Fruit fly (Drosophila melanogaster) whole organism, embryonic: ENCODE measurements around the gene Spase25.
A peak's percentile ranks its signal among the peaks of the same experiment; 100 is the strongest.

Experiments used
- Asciz ChIP-seq: fragments of 200-800 bp; sonication (Bioruptor generic); optimal IDR thresholded peaks from 2 replicates; lab custom pipeline; 2017; ENCODE audit warnings: missing biosample characterization, mild to moderate bottlenecking, missing genetic modification characterization, missing genetic modification reagents
- CG10321 ChIP-seq: fragments of 200-800 bp; sonication (Bioruptor generic); IDR thresholded peaks from 2 replicates; pipeline ENCODE4 v1.3.6; 2022; ENCODE audit warnings: missing biosample characterization, missing genetic modification characterization
- CG12071 ChIP-seq: fragments of 200-800 bp; sonication (Bioruptor generic); optimal IDR thresholded peaks from 3 replicates; lab custom pipeline; 2018; ENCODE audit warnings: missing biosample characterization, mild to moderate bottlenecking, missing genetic modification characterization
- CG18262 ChIP-seq: fragments of 200-800 bp; optimal IDR thresholded peaks from 3 replicates; lab custom pipeline; 2019; ENCODE audit warnings: missing biosample characterization, mild to moderate bottlenecking, missing genetic modification characterization, moderate library complexity
- CG18476 ChIP-seq: fragments of 200-800 bp; sonication (Bioruptor generic); optimal IDR thresholded peaks from 2 replicates; lab custom pipeline; 2016; ENCODE audit warnings: missing biosample characterization, mild to moderate bottlenecking, missing genetic modification characterization
- CG3065 ChIP-seq: fragments of 200-800 bp; sonication (Bioruptor generic); optimal IDR thresholded peaks from 2 replicates; lab custom pipeline; 2016; ENCODE audit warnings: missing biosample characterization, missing genetic modification characterization
- CG32767 ChIP-seq: fragments of 200-800 bp; sonication (Bioruptor generic); IDR thresholded peaks from 2 replicates; pipeline ENCODE4 v1.3.6; 2022; ENCODE audit warnings: missing biosample characterization, missing genetic modification characterization
- CG34422 ChIP-seq: fragments of 200-800 bp; sonication (Bioruptor generic); IDR thresholded peaks from 3 replicates; pipeline ENCODE4 v1.3.6; 2022; ENCODE audit warnings: missing biosample characterization, missing genetic modification characterization
- CG3838 ChIP-seq: fragments of 200-800 bp; sonication (Bioruptor generic); optimal IDR thresholded peaks from 3 replicates; lab custom pipeline; 2016; ENCODE audit warnings: missing biosample characterization, missing genetic modification characterization
- CG4854 ChIP-seq: fragments of 200-800 bp; sonication (Bioruptor generic); optimal IDR thresholded peaks from 2 replicates; lab custom pipeline; 2016; ENCODE audit warnings: missing biosample characterization, missing genetic modification characterization, inconsistent platforms
- CG7745 ChIP-seq: fragments of 200-800 bp; sonication (Bioruptor generic); optimal IDR thresholded peaks from 2 replicates; lab custom pipeline; 2018; ENCODE audit warnings: missing biosample characterization, mild to moderate bottlenecking, missing genetic modification characterization, moderate library complexity
- Camta ChIP-seq: fragments of 200-800 bp; sonication (Bioruptor generic); optimal IDR thresholded peaks from 2 replicates; lab custom pipeline; 2016; ENCODE audit warnings: missing biosample characterization, missing genetic modification characterization
- H2.0 ChIP-seq: fragments of 200-800 bp; sonication (Bioruptor generic); IDR thresholded peaks from 2 replicates; pipeline ENCODE4 v1.3.6; 2022; ENCODE audit warnings: missing biosample characterization, missing genetic modification characterization
- HLHmδ ChIP-seq: fragments of 200-800 bp; sonication (Bioruptor generic); optimal IDR thresholded peaks from 2 replicates; lab custom pipeline; 2018; ENCODE audit warnings: missing biosample characterization, mild to moderate bottlenecking, missing genetic modification characterization, moderate library complexity
- Hr3 ChIP-seq: fragments of 200-800 bp; sonication (Bioruptor generic); optimal IDR thresholded peaks from 3 replicates; lab custom pipeline; 2016; ENCODE audit warnings: missing biosample characterization, missing genetic modification characterization
- Hr78 ChIP-seq, 2 experiments: fragments of 200-800 bp in 1 of 2; fragments of >200 bp in 1 of 2; sonication (Bioruptor generic) in 1 of 2; optimal IDR thresholded peaks; 2 replicates each; lab custom pipeline; 2017 to 2019; ENCODE audit warnings: missing biosample characterization in 2 of 2, missing genetic modification characterization in 2 of 2, mild to moderate bottlenecking in 1 of 2, moderate library complexity in 1 of 2
- Pdp1 ChIP-seq, 2 experiments: fragments of 200-800 bp; sonication (Bioruptor generic); optimal IDR thresholded peaks; 3 replicates each; lab custom pipeline; 2016; ENCODE audit warnings: missing biosample characterization in 2 of 2, missing genetic modification characterization in 2 of 2, mild to moderate bottlenecking in 1 of 2, moderate library complexity in 1 of 2
- Scr ChIP-seq: fragments of 200-800 bp; sonication (Bioruptor generic); IDR thresholded peaks from 2 replicates; pipeline ENCODE4 v1.3.6; 2022; ENCODE audit warnings: missing biosample characterization, missing genetic modification characterization; ENCODE audit not compliant: partially characterized antibody
- TFAM ChIP-seq: fragments of 200-800 bp; sonication (Bioruptor generic); optimal IDR thresholded peaks from 2 replicates; lab custom pipeline; 2017; ENCODE audit warnings: missing biosample characterization, missing genetic modification characterization, inconsistent platforms
- Trl ChIP-seq, 3 experiments: fragments of >200 bp in 2 of 3; fragments of 200-800 bp in 1 of 3; sonication (Bioruptor generic) in 1 of 3; optimal IDR thresholded peaks; 2 replicates in 1 of 3; 3 replicates in 2 of 3; lab custom pipeline; 2016 to 2017; ENCODE audit warnings: missing biosample characterization in 1 of 3, missing genetic modification characterization in 1 of 3
- ap ChIP-seq: fragments of 200-800 bp; sonication (Bioruptor generic); IDR thresholded peaks from 2 replicates; pipeline ENCODE4 v1.3.6; 2022; ENCODE audit warnings: missing biosample characterization, missing genetic modification characterization
- br ChIP-seq: fragments of >200 bp; optimal IDR thresholded peaks from 2 replicates; lab custom pipeline; 2017
- btn ChIP-seq: fragments of 200-800 bp; sonication (Bioruptor generic); optimal IDR thresholded peaks from 2 replicates; lab custom pipeline; 2016; ENCODE audit warnings: missing biosample characterization, missing genetic modification characterization
- cas ChIP-seq: fragments of 200-800 bp; sonication (Bioruptor generic); IDR thresholded peaks from 2 replicates; pipeline ENCODE4 v1.3.6; 2022; ENCODE audit warnings: missing biosample characterization, missing genetic modification characterization
- cg ChIP-seq: fragments of 200-800 bp; sonication (Bioruptor generic); optimal IDR thresholded peaks from 3 replicates; lab custom pipeline; 2019; ENCODE audit warnings: missing biosample characterization, mild to moderate bottlenecking, missing genetic modification characterization, moderate library complexity
- chinmo ChIP-seq: fragments of 200-800 bp; sonication (Bioruptor generic); IDR thresholded peaks from 4 replicates; pipeline ENCODE4 v1.3.6; 2022; ENCODE audit warnings: missing biosample characterization, missing genetic modification characterization; ENCODE audit not compliant: partially characterized antibody
- crol ChIP-seq: fragments of 200-800 bp; sonication (Bioruptor generic); IDR thresholded peaks from 2 replicates; pipeline ENCODE4 v1.3.6; 2022; ENCODE audit warnings: missing biosample characterization, missing genetic modification characterization
- dmrt11E ChIP-seq: fragments of 200-800 bp; sonication (Bioruptor generic); optimal IDR thresholded peaks from 3 replicates; lab custom pipeline; 2018; ENCODE audit warnings: missing biosample characterization, mild to moderate bottlenecking, missing genetic modification characterization, moderate library complexity
- ftz-f1 ChIP-seq: fragments of 200-800 bp; sonication (Bioruptor generic); optimal IDR thresholded peaks from 2 replicates; lab custom pipeline; 2016; ENCODE audit warnings: missing biosample characterization, missing genetic modification characterization
- grau ChIP-seq: fragments of 200-800 bp; optimal IDR thresholded peaks from 3 replicates; lab custom pipeline; 2019; ENCODE audit warnings: missing biosample characterization, mild to moderate bottlenecking, missing genetic modification characterization, moderate library complexity
- gro ChIP-seq: fragments of 200-800 bp; sonication (Bioruptor generic); optimal IDR thresholded peaks from 2 replicates; lab custom pipeline; 2016; ENCODE audit warnings: missing biosample characterization, missing genetic modification characterization
- gt ChIP-seq: fragments of 200-800 bp; sonication (Bioruptor generic); IDR thresholded peaks from 2 replicates; pipeline ENCODE4 v1.3.6; 2022; ENCODE audit warnings: missing biosample characterization, missing genetic modification characterization
- mam ChIP-seq: fragments of 200-800 bp; sonication (Bioruptor generic); optimal IDR thresholded peaks from 3 replicates; lab custom pipeline; 2016; ENCODE audit warnings: missing biosample characterization, missing genetic modification characterization
- nerfin-2 ChIP-seq: fragments of 200-800 bp; sonication (Bioruptor generic); IDR thresholded peaks from 2 replicates; pipeline ENCODE4 v1.3.6; 2022; ENCODE audit warnings: missing biosample characterization, missing genetic modification characterization; ENCODE audit not compliant: partially characterized antibody
- oc ChIP-seq: fragments of 200-800 bp; sonication (Bioruptor generic); optimal IDR thresholded peaks from 2 replicates; lab custom pipeline; 2018; ENCODE audit warnings: missing biosample characterization, mild to moderate bottlenecking, missing genetic modification characterization, moderate library complexity
- onecut ChIP-seq: fragments of 200-800 bp; sonication (Bioruptor generic); IDR thresholded peaks from 2 replicates; pipeline ENCODE4 v1.3.6; 2022; ENCODE audit warnings: missing biosample characterization, missing genetic modification characterization
- pros ChIP-seq: fragments of 200-800 bp; sonication (Bioruptor generic); optimal IDR thresholded peaks from 3 replicates; lab custom pipeline; 2019; ENCODE audit warnings: missing biosample characterization, mild to moderate bottlenecking, missing genetic modification characterization, moderate library complexity
- pzg ChIP-seq: fragments of 200-800 bp; sonication (Bioruptor generic); optimal IDR thresholded peaks from 3 replicates; lab custom pipeline; 2018; ENCODE audit warnings: missing biosample characterization, mild to moderate bottlenecking, missing genetic modification characterization, moderate library complexity
- run ChIP-seq: fragments of 200-800 bp; sonication (Bioruptor generic); optimal IDR thresholded peaks from 3 replicates; lab custom pipeline; 2018; ENCODE audit warnings: missing biosample characterization, mild to moderate bottlenecking, missing genetic modification characterization
- scrt ChIP-seq: fragments of 200-800 bp; sonication (Bioruptor generic); optimal IDR thresholded peaks from 2 replicates; lab custom pipeline; 2018; ENCODE audit warnings: missing biosample characterization, mild to moderate bottlenecking, missing genetic modification characterization, moderate library complexity
- tin ChIP-seq: fragments of 200-800 bp; sonication (Bioruptor generic); optimal IDR thresholded peaks from 3 replicates; lab custom pipeline; 2016; ENCODE audit warnings: missing biosample characterization, missing genetic modification characterization
- usp ChIP-seq: fragments of >200 bp; optimal IDR thresholded peaks from 2 replicates; lab custom pipeline; 2017; ENCODE audit warnings: missing biosample characterization, missing genetic modification characterization

The Spase25 gene

DNA sequence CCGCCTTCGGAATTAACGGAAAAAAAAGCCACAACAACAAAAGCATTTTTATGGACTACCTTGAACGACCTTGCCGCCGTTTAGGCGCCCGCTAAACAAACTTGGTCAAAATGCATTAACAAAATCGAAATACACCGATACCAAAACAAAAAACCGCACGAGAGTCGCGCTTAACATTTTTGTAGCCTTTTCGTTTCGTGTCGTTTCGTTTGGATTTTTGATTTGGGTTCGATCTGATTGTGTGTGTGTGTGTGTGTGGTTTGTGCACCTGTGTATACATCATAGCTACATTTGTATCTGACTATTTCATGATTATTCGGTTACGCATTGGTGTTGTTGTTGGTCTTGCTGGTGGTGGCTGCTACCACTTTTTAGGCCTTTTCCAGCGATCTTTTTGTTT lies 30.5 kb downstream of the Spase25 start (continued):
- TF ChIP-seq pzg (GFP tag; lab: Kevin White, UChicago) (no peak), CG10321 (GFP tag; lab: Robert Waterston, UW) (no peak), cas (GFP tag; lab: Robert Waterston, UW) (no peak), CG34422 (no peak), Pdp1 (GFP tag; optimal IDR thresholded peaks at IDR 0.05; lab: Kevin White, UChicago) (peak in 1 of 2 experiments; percentile 2), nerfin-2 (GFP tag; lab: Robert Waterston, UW) (no peak), CG3838 (GFP tag; lab: Kevin White, UChicago) (no peak), Asciz (no peak), onecut (GFP tag; lab: Robert Waterston, UW) (no peak), Hr78 (GFP tag; optimal IDR thresholded peaks at IDR 0.05; lab: Kevin White, UChicago) (peak in 1 of 2 experiments; percentile 53), Scr (GFP tag; lab: Robert Waterston, UW) (no peak), H2.0 (no peak), Hr3 (GFP tag; lab: Kevin White, UChicago) (no peak), grau (no peak), pros (GFP tag; lab: Kevin White, UChicago) (no peak), run (tag; lab: Kevin White, UChicago) (no peak), HLHmδ (GFP tag; lab: Kevin White, UChicago) (no peak), br (no peak), ap (no peak), ftz-f1 (GFP tag; lab: Kevin White, UChicago) (peak; percentile 47), CG12071 (GFP tag; lab: Kevin White, UChicago) (no peak), TFAM (GFP tag; lab: Kevin White, UChicago) (no peak), CG7745 (tag; lab: Kevin White, UChicago) (no peak), crol (GFP tag; lab: Robert Waterston, UW) (no peak), cg (peak; percentile 56), tin (GFP tag; lab: Kevin White, UChicago) (no peak), gro (GFP tag; lab: Kevin White, UChicago) (no peak), gt (GFP tag; lab: Robert Waterston, UW) (no peak), chinmo (GFP tag; lab: Robert Waterston, UW) (peak; percentile 73; the same call in 1 of the 4 replicates), Trl (optimal IDR thresholded peaks at IDR 0.05; lab: Kevin White, UChicago) (no peak), Trl (GFP tag; optimal IDR thresholded peaks at IDR 0.05; lab: Kevin White, UChicago) (no peak), scrt (GFP tag; lab: Kevin White, UChicago) (no peak), CG4854 (GFP tag; lab: Kevin White, UChicago) (no peak), btn (GFP tag; lab: Kevin White, UChicago) (no peak), oc (tag; lab: Kevin White, UChicago) (peak; percentile 1), CG18262 (no peak), CG32767 (GFP tag; lab: Robert Waterston, UW) (no peak), CG18476 (no peak), usp (GFP tag; lab: Kevin White, UChicago) (no peak), mam (GFP tag; lab: Kevin White, UChicago) (no peak), CG3065 (no peak), dmrt11E (no peak), Camta (GFP tag; lab: Kevin White, UChicago) (no peak)
